Worm (Caenorhabditis elegans): Measurements from ENCODE around the gene F54D11.4.

DNA sequence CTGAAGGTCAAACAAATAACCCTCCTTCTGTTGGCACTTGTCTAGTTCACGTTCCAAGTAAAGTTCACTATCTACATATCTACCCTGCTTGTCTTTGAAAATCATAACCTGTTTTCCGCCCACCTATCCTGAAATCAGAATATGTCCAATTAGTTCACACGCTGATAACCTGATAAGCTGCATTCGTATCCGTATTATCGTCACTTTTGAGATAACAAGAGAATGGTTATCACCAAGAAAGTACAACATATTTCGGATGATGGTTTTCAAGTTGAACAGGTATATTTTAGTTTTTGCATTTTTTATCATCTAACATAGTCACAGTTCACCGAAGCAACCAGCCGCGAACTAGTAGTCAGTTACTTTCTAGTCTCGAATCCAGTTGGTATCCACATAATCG is 25.2 kb upstream of the F54D11.4 start:
- TF ChIP-seq alr-1 (tag; optimal IDR thresholded peaks at IDR 0.05; ENCODE audit: borderline replicate concordance), result no peak
- TF ChIP-seq lsy-2 (tag; optimal IDR thresholded peaks at IDR 0.05), result no peak
- TF ChIP-seq ztf-4 (tag; optimal IDR thresholded peaks at IDR 0.05), result no peak
- no peak for TF ChIP-seq rnt-1 (tag; optimal IDR thresholded peaks at IDR 0.05)
- no peak for TF ChIP-seq lin-39 (tag; optimal IDR thresholded peaks at IDR 0.05)
- no peak for TF ChIP-seq nhr-28 (tag; optimal IDR thresholded peaks at IDR 0.05)

Measured in whole organism, L1 larva.